Worm (Caenorhabditis elegans): Measurements from ENCODE around the gene mam-4.

mam-4 gene

DNA sequence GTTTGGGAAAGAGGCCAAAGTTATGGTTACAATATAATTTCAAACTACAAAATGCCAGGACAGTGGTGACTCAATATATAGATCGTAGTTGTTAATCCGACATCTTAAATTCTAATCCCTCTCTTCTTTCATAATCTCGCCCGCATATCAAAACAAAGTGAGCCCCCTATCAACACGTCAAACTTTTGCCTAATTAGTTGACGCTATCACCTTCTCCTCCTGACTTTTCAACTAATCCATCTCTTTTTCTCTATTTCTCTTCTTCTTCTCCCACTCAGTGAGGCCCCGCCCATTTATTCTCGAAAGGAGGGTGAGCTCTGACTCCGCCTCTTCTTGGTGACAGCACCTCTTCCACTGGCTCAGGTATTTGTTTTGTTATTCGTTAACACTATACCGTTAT lies 36.6 kb upstream of the mam-4 start (continued):
- peak; percentile 45 for TF ChIP-seq nhr-47 (tag; optimal IDR thresholded peaks at IDR 0.05)
- TF ChIP-seq nhr-71 (tag; optimal IDR thresholded peaks at IDR 0.05) = no peak
- TF ChIP-seq nhr-237 (tag; optimal IDR thresholded peaks at IDR 0.05) = no peak
- TF ChIP-seq snpc-4 (tag; optimal IDR thresholded peaks at IDR 0.05) = no peak
- TF ChIP-seq nhr-12 (tag; optimal IDR thresholded peaks at IDR 0.05) = no peak
- no peak for TF ChIP-seq C34B4.2 (tag; optimal IDR thresholded peaks at IDR 0.05)
- TF ChIP-seq pax-3 (tag; optimal IDR thresholded peaks at IDR 0.05) = peak; percentile 47
- no peak for TF ChIP-seq lsy-2 (tag; optimal IDR thresholded peaks at IDR 0.05)
- TF ChIP-seq C04F5.9 (tag; optimal IDR thresholded peaks at IDR 0.05) = no peak
- no peak for TF ChIP-seq ceh-8 (GFP tag; optimal IDR thresholded peaks at IDR 0.05)
- no peak for TF ChIP-seq irx-1 (tag; optimal IDR thresholded peaks at IDR 0.05)
- no peak for TF ChIP-seq nhr-85 (tag)
- TF ChIP-seq pag-3 (tag; optimal IDR thresholded peaks at IDR 0.05; ENCODE audit: borderline replicate concordance, insufficient read depth) = no peak
- no peak for TF ChIP-seq xbp-1 (tag; optimal IDR thresholded peaks at IDR 0.05)

DNA sequence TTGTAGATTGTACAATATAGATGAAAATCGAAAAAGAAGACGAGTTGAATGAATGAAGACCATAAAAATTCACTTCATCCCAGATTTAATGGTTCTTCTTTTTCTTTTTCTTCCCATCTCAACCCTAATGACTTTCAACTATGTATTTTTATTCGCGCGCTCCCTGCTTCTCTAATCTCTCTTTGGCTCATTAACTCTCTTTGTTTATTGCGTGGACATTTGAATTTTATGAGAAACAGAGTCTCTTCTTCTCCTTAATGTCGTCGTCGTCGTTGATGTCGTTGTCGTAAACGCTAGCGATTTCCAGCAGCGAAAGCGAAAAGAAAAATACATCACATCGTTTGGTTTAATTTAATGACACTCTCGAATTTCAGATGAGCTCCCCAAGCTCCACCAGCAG lies 33.4 kb upstream of the mam-4 start:
- TF ChIP-seq dsc-1 (tag; optimal IDR thresholded peaks at IDR 0.05) = peak; percentile 58
- TF ChIP-seq alr-1 (tag; optimal IDR thresholded peaks at IDR 0.05; ENCODE audit: borderline replicate concordance) = no peak
- no peak for TF ChIP-seq vab-15 (tag; optimal IDR thresholded peaks at IDR 0.05)
- TF ChIP-seq mep-1 (tag; optimal IDR thresholded peaks at IDR 0.05) = no peak

DNA sequence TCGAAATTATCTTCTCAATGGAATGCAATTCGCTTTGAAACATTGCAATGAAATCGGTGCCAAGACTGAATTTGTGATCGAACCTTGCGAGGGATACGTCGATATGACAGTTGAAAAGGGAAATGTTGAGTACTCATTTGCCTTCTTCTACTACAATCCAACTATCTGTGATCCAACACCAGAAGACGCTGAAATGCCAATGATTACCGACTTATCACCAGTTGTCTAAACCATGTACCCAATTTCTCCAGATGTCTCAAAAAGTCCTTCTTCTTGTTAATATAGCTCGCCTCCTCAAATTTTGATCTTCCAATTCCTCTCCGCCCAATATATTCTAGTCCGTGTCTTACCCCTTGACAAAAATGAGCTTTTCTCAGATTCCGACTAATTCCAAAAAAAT lies 31.8 kb upstream of the mam-4 start:
- TF ChIP-seq nhr-90 (tag; optimal IDR thresholded peaks at IDR 0.05; ENCODE audit: poor library complexity) = no peak
- TF ChIP-seq sup-37 (GFP tag; optimal IDR thresholded peaks at IDR 0.05) = no peak
- TF ChIP-seq nhr-71 (tag; optimal IDR thresholded peaks at IDR 0.05) = no peak
- no peak for TF ChIP-seq ama-1 (optimal IDR thresholded peaks at IDR 0.05)
- TF ChIP-seq unc-30 (tag; optimal IDR thresholded peaks at IDR 0.05) = no peak
- no peak for TF ChIP-seq zip-4 (GFP tag; optimal IDR thresholded peaks at IDR 0.05)
- TF ChIP-seq tlp-1 (tag; optimal IDR thresholded peaks at IDR 0.05) = no peak
- TF ChIP-seq nhr-19 (GFP tag; conservative IDR thresholded peaks at IDR 0.05) = no peak
- no peak for TF ChIP-seq fos-1 (tag; optimal IDR thresholded peaks at IDR 0.05)
- TF ChIP-seq nhr-76 (tag; optimal IDR thresholded peaks at IDR 0.05) = no peak
- no peak for TF ChIP-seq Y116A8C.19 (tag; optimal IDR thresholded peaks at IDR 0.05; ENCODE audit: borderline replicate concordance)

DNA sequence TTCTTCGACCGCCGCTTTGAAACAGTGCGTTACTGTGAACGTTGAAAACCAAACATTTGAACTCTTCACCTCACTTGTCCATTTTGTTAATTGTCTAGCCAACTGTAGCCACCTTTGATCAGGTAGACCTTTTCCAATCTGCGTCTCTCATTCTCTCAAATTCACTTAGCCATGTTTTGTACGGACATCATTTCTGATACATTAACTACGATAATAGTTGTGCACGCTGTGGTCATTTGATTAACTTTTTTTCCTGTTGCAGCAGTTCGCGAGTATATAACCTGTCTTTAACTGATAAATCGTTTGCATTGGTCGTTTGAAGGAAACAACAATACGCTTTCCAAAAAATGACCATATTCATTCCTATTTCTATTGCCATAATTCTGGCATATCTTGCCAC lies 30.6 kb upstream of the mam-4 start, which contains the start of gene cyp-29A2:
Gene cyp-29A2 (plus strand): TSS at position 190 of the 400 bp plus-strand sequence.
- TF ChIP-seq nhr-20 (tag; optimal IDR thresholded peaks at IDR 0.05) (peak; percentile 52), lir-3 (tag; optimal IDR thresholded peaks at IDR 0.05; ENCODE audit: poor library complexity) (no peak), ces-1 (GFP tag; optimal IDR thresholded peaks at IDR 0.05) (no peak), snu-23 (GFP tag; optimal IDR thresholded peaks at IDR 0.05) (peak; percentile 17), elt-3 (tag; optimal IDR thresholded peaks at IDR 0.05) (peak in 1 of 6 experiments; percentile 16), nhr-85 (tag) (peak; percentile 8), lin-14 (GFP tag; optimal IDR thresholded peaks at IDR 0.05) (peak; percentile 11), elt-2 (tag; optimal IDR thresholded peaks at IDR 0.05) (peak; percentile 17), ets-5 (GFP tag; IDR thresholded peaks at IDR 0.05) (no peak), nhr-71 (tag; optimal IDR thresholded peaks at IDR 0.05) (peak; percentile 22), nhr-84 (tag; optimal IDR thresholded peaks at IDR 0.05) (no peak), snpc-4 (tag; optimal IDR thresholded peaks at IDR 0.05) (no peak), blmp-1 (tag; optimal IDR thresholded peaks at IDR 0.05) (peak; percentile 7)

Data from whole organism, L1 larva.